Worm (Caenorhabditis elegans): Measurements from ENCODE around the gene srt-67.

srt-67 gene

ce11 chrV:5257358-5257757 lies at the start of gene srt-67:
Gene srt-67, minus strand, starts transcription at chrV:5257458.
- TF ChIP-seq fkh-10 (GFP tag; optimal IDR thresholded peaks at IDR 0.05) (no peak), nhr-77 (tag; optimal IDR thresholded peaks at IDR 0.05) (no peak), ztf-4 (tag; optimal IDR thresholded peaks at IDR 0.05) (no peak), lin-15B (tag; optimal IDR thresholded peaks at IDR 0.05) (no peak), skn-1 (tag; optimal IDR thresholded peaks at IDR 0.05) (no peak), mdl-1 (tag; optimal IDR thresholded peaks at IDR 0.05) (no peak), ceh-28 (tag; optimal IDR thresholded peaks at IDR 0.05) (no peak), elt-1 (tag; optimal IDR thresholded peaks at IDR 0.05) (no peak), nhr-237 (tag; optimal IDR thresholded peaks at IDR 0.05) (no peak), snpc-4 (tag; optimal IDR thresholded peaks at IDR 0.05) (no peak), fos-1 (tag; optimal IDR thresholded peaks at IDR 0.05) (no peak), nhr-76 (tag; optimal IDR thresholded peaks at IDR 0.05) (no peak)

DNA sequence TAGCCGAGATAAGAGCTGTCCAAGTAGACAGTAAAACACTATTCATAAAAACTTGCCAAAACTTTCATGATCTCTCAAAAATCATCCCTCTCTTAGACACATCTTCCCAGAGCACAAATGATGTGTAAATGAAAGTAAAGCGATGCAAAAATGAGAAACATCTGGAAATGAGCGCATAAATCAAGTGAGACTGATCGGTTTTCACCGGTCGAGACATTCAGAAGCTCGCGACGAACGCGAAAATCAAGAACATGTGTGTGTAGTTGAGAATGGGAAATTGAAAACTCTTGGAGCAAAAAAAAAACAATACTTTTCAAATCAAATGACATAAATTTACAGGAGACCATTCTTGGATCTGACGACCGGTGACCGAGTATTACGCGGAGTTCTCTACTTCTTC lies 47.1 kb upstream of the srt-67 start:
- TF ChIP-seq fkh-2 (tag; optimal IDR thresholded peaks at IDR 0.05) (no peak), ztf-4 (tag; optimal IDR thresholded peaks at IDR 0.05) (no peak), zag-1 (tag; optimal IDR thresholded peaks at IDR 0.05) (no peak), eor-1 (tag; optimal IDR thresholded peaks at IDR 0.05) (no peak), ama-1 (optimal IDR thresholded peaks at IDR 0.05) (no peak), nhr-28 (tag; optimal IDR thresholded peaks at IDR 0.05) (no peak), hmg-11 (tag; optimal IDR thresholded peaks at IDR 0.05) (no peak), nhr-77 (tag; optimal IDR thresholded peaks at IDR 0.05) (no peak), sea-2 (GFP tag; optimal IDR thresholded peaks at IDR 0.05) (no peak), lin-15B (tag; optimal IDR thresholded peaks at IDR 0.05) (no peak), daf-12 (tag; optimal IDR thresholded peaks at IDR 0.05) (no peak), egl-5 (tag; optimal IDR thresholded peaks at IDR 0.05) (no peak), mml-1 (tag; optimal IDR thresholded peaks at IDR 0.05) (no peak), fkh-10 (GFP tag; optimal IDR thresholded peaks at IDR 0.05) (no peak), ceh-82 (tag; optimal IDR thresholded peaks at IDR 0.05) (no peak)

ce11 chrV:5303389-5303788 lies 46.1 kb upstream of the srt-67 start, which contains the start of gene ncx-2:
Gene ncx-2, plus strand, starts transcription at chrV:5303689.
- TF ChIP-seq fkh-2 (tag; optimal IDR thresholded peaks at IDR 0.05) (no peak), tbx-2 (tag; optimal IDR thresholded peaks at IDR 0.05) (no peak), nhr-25 (tag; optimal IDR thresholded peaks at IDR 0.05) (no peak), nhr-76 (tag; optimal IDR thresholded peaks at IDR 0.05) (no peak), fos-1 (tag; optimal IDR thresholded peaks at IDR 0.05) (no peak), ztf-4 (tag; optimal IDR thresholded peaks at IDR 0.05) (no peak), ZK546.5 (tag; optimal IDR thresholded peaks at IDR 0.05) (no peak), egl-5 (tag; optimal IDR thresholded peaks at IDR 0.05) (no peak), ceh-9 (tag; optimal IDR thresholded peaks at IDR 0.05) (no peak), pha-4 (tag; optimal IDR thresholded peaks at IDR 0.05) (no peak), nfya-1 (tag; optimal IDR thresholded peaks at IDR 0.05; ENCODE audit: insufficient read depth) (no peak), hmg-11 (tag; optimal IDR thresholded peaks at IDR 0.05) (no peak)

DNA sequence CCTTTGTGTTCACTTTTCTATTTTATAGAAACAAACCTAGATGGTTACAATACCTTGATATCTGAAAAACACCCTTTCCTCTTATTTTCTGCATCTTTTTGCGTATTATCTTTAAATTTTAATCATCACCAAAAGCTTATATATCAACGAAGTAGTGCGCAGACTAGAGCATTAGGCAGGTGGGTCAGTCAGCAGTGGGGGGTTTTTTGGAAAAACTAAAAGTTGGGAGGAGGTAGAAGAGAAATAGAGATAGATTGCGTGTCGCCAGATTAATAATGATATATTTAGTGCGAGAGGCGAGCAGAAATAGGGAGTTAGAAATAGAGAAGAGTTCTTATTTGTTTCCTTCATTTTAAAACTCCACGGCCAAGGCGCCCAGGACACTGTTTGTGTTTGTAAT lies 44.0 kb upstream of the srt-67 start:
- TF ChIP-seq nhr-237 (tag; optimal IDR thresholded peaks at IDR 0.05) (no peak), pha-4 (tag; optimal IDR thresholded peaks at IDR 0.05) (peak; percentile 13)

DNA sequence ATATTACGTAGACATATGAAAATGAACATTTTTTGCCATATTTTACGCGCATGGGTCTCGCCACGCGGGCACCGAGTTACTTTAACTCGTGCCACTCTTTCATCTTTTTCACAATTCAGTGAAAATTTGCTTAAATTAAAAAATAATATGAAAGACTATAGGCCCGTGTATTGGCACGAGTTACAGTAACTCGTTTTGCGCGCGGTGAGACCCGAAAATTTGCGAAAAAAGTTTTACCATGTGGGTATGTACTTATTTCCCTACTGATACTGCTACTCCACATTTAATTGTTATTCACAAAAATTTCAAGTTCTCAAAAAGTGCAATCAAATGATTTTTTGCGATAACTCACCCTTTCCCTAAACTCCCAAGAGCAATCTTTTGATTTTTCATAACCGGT lies 40.5 kb upstream of the srt-67 start:
- TF ChIP-seq nhr-77 (tag; optimal IDR thresholded peaks at IDR 0.05) (no peak), nfya-1 (tag; optimal IDR thresholded peaks at IDR 0.05; ENCODE audit: insufficient read depth) (no peak), ztf-4 (tag; optimal IDR thresholded peaks at IDR 0.05) (no peak), nhr-76 (tag; optimal IDR thresholded peaks at IDR 0.05) (no peak), egl-5 (tag; optimal IDR thresholded peaks at IDR 0.05) (no peak), zag-1 (tag; optimal IDR thresholded peaks at IDR 0.05) (no peak), lsy-12 (tag; optimal IDR thresholded peaks at IDR 0.05) (no peak), lin-39 (tag; optimal IDR thresholded peaks at IDR 0.05) (no peak), elt-1 (tag; optimal IDR thresholded peaks at IDR 0.05) (no peak), unc-39 (tag; optimal IDR thresholded peaks at IDR 0.05) (no peak), eor-1 (tag; optimal IDR thresholded peaks at IDR 0.05) (no peak), nhr-237 (tag; optimal IDR thresholded peaks at IDR 0.05) (no peak), egl-27 (tag; optimal IDR thresholded peaks at IDR 0.05) (no peak), ceh-82 (tag; optimal IDR thresholded peaks at IDR 0.05) (no peak), elt-3 (tag; optimal IDR thresholded peaks at IDR 0.05) (no peak), mdl-1 (tag; optimal IDR thresholded peaks at IDR 0.05) (no peak), nhr-23 (tag; optimal IDR thresholded peaks at IDR 0.05) (no peak), ceh-28 (tag; optimal IDR thresholded peaks at IDR 0.05) (no peak), hmg-11 (tag; optimal IDR thresholded peaks at IDR 0.05) (no peak), skn-1 (tag; optimal IDR thresholded peaks at IDR 0.05) (no peak)
